Worm (Caenorhabditis elegans): Measurements from ENCODE around the gene F12A10.9.

F12A10.9 gene

DNA sequence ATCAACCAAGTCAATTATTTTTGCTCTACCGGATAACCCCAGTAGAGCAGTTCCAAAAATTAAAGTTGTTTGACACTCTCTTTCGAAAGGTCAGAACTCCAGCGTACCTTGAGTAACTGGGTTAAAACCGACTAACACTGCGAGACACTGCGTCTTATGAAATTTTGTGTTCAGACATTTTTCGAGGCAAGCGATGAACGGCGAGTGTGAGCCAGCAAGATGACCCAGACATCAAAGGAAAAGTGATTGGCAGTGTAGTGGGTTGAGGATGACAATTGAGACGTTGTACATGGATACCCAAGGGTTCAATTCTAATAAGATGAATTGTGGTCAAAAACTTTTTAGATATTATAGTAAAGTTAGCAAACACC, 45.6 kb downstream of the F12A10.9 start (continued):
- peak; percentile 0 to 83 for TF ChIP-seq lsy-2 (tag; optimal IDR thresholded peaks at IDR 0.05)
- no peak for TF ChIP-seq aly-2 (tag; optimal IDR thresholded peaks at IDR 0.05)
- peak; percentile 57 for TF ChIP-seq dpl-1 (GFP tag; optimal IDR thresholded peaks at IDR 0.05)
- peak in 1 of 2 experiments; percentile 95 for TF ChIP-seq unc-62 (GFP tag; optimal IDR thresholded peaks at IDR 0.05 in 1 of 2)
- TF ChIP-seq unc-62 (tag; optimal IDR thresholded peaks at IDR 0.05): no peak
- no peak for TF ChIP-seq ceh-32 (tag; optimal IDR thresholded peaks at IDR 0.05; ENCODE audit: poor library complexity)
- TF ChIP-seq mes-2 (tag; optimal IDR thresholded peaks at IDR 0.05; ENCODE audit: poor library complexity, severe bottlenecking): peak; percentile 81
- peak; percentile 60; the same call in 1 of the 2 replicates for TF ChIP-seq mxl-2 (GFP tag; conservative IDR thresholded peaks at IDR 0.05)
- TF ChIP-seq fos-1 (tag; optimal IDR thresholded peaks at IDR 0.05): no peak
- TF ChIP-seq nhr-10 (tag; optimal IDR thresholded peaks at IDR 0.05): peak; percentile 72
- TF ChIP-seq gei-8 (GFP tag; optimal IDR thresholded peaks at IDR 0.05): no peak
- peak; percentile 97 for TF ChIP-seq mdt-29 (GFP tag; IDR thresholded peaks at IDR 0.05)
- TF ChIP-seq dve-1 (tag; optimal IDR thresholded peaks at IDR 0.05; ENCODE audit: insufficient read depth): peak; percentile 96
- TF ChIP-seq pha-4 (GFP tag; IDR thresholded peaks at IDR 0.05): peak; percentile 16; the same call in 1 of the 2 replicates
- no peak for TF ChIP-seq pha-4 (tag; optimal IDR thresholded peaks at IDR 0.05)
- peak; percentile 74 for TF ChIP-seq arid-1 (GFP tag; conservative IDR thresholded peaks at IDR 0.05)
- TF ChIP-seq ceh-20 (GFP tag; IDR thresholded peaks at IDR 0.05): peak; percentile 46
- no peak for TF ChIP-seq nhr-6 (tag; optimal IDR thresholded peaks at IDR 0.05)
- TF ChIP-seq aha-1 (tag): peak; percentile 48
- peak; percentile 99 for TF ChIP-seq ama-1 (optimal IDR thresholded peaks at IDR 0.05)
- TF ChIP-seq lin-13 (GFP tag; optimal IDR thresholded peaks at IDR 0.05): peak; percentile 57
- TF ChIP-seq ctbp-1 (GFP tag; IDR thresholded peaks at IDR 0.05): 0 out of 2 replicates have a peak, but pooled peaks have one; percentile 17
- TF ChIP-seq duxl-1 (tag; optimal IDR thresholded peaks at IDR 0.05; ENCODE audit: poor library complexity): peak; percentile 46
- TF ChIP-seq mxl-3 (GFP tag; optimal IDR thresholded peaks at IDR 0.05): no peak
- peak in 1 of 2 experiments; percentile 76 for TF ChIP-seq daf-16 (GFP tag; optimal IDR thresholded peaks at IDR 0.05)
- peak; percentile 81 for TF ChIP-seq daf-16 (tag; optimal IDR thresholded peaks at IDR 0.05)
- peak; percentile 92 for TF ChIP-seq snpc-4 (tag; optimal IDR thresholded peaks at IDR 0.05)
- peak; percentile 48 for TF ChIP-seq egl-27 (tag; optimal IDR thresholded peaks at IDR 0.05)
- peak; percentile 47; the same call in 1 of the 2 replicates for TF ChIP-seq saeg-2 (GFP tag; IDR thresholded peaks at IDR 0.05)
- peak; percentile 63; the same call in 1 of the 2 replicates for TF ChIP-seq madf-9 (GFP tag; conservative IDR thresholded peaks at IDR 0.05)
- peak; percentile 86 for TF ChIP-seq nhr-42 (GFP tag; IDR thresholded peaks at IDR 0.05)
- TF ChIP-seq php-3 (GFP tag; IDR thresholded peaks at IDR 0.05): peak; percentile 36; the same call in 1 of the 2 replicates
- TF ChIP-seq F44E2.7 (GFP tag; IDR thresholded peaks at IDR 0.05): no peak
- peak; percentile 65; the same call in 1 of the 2 replicates for TF ChIP-seq egl-43 (GFP tag; IDR thresholded peaks at IDR 0.05)
- TF ChIP-seq dmd-8 (GFP tag; IDR thresholded peaks at IDR 0.05): 0 out of 2 replicates have a peak, but pooled peaks have one; percentile 4

- TF ChIP-seq F10B5.3 (tag; optimal IDR thresholded peaks at IDR 0.05) (no peak), unc-62 (GFP tag; optimal IDR thresholded peaks at IDR 0.05 in 1 of 2) (no peak), unc-62 (tag; optimal IDR thresholded peaks at IDR 0.05) (no peak), nhr-42 (GFP tag; IDR thresholded peaks at IDR 0.05) (no peak)
Observed at ce11 chrII:5544764-5545163, 46.3 kb downstream of the F12A10.9 start, which contains the start of gene ins-13. TSS of gene ins-13 (minus strand) at chrII:5544864.

DNA sequence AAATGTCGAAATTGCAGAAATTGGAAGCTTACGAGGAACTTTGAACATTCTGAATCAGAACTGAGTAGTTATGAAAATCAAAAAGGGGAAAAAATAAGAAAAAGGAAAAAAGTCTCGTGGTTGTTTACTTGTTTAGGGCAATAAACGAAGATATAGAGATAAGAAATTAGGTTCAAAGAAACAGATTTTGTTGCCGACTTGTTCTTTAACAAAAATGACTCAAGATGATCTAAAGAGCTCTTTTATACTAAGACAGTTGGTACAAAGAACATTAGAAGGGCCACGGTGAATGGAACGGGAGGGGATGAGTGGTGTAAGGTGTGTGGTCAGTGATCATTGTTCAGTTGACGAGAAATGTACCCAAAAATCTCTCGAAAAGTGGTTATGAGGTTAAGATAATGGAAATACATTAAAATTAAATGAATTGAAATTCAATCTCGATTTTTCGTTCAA, 49.0 kb downstream of the F12A10.9 start, which contains the start of gene acdh-2:
acdh-2 (minus strand) TSS at position 51 of the 453 bp plus-strand sequence.
- TF ChIP-seq daf-16 (GFP tag; optimal IDR thresholded peaks at IDR 0.05) (no peak), daf-16 (tag; optimal IDR thresholded peaks at IDR 0.05) (peak; percentile 2), tag-97 (GFP tag; IDR thresholded peaks at IDR 0.05) (no peak), snpc-4 (tag; optimal IDR thresholded peaks at IDR 0.05) (no peak), dve-1 (tag; optimal IDR thresholded peaks at IDR 0.05; ENCODE audit: insufficient read depth) (peak; percentile 7)
